Worm (Caenorhabditis elegans): Measurements from ENCODE around the gene D1044.7.

DNA sequence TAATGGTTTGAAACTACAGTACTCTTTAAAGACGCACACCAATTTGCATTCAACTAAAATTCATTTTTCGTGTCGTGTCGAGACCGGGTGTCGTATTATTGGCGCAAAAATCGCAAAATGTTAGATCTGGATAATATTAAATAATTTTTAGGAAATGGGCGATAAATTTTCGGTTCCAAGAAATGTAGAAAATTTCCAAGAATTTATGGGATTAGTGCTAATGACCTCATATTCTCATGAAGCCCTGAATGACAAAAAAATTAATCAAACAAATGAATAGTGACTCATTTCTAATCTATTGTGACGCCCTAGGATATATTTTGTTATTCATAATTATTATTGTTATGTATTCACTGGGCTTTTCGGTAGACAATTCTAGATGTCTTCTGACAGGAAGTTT, 7.8 kb downstream of the D1044.7 start:
- TF ChIP-seq lin-35 (GFP tag; optimal IDR thresholded peaks at IDR 0.05) (no peak), madf-8 (GFP tag; conservative IDR thresholded peaks at IDR 0.05) (no peak), snpc-4 (GFP tag; optimal IDR thresholded peaks at IDR 0.05) (no peak), snpc-4 (tag; optimal IDR thresholded peaks at IDR 0.05) (no peak), him-1 (tag; optimal IDR thresholded peaks at IDR 0.05) (no peak), mes-4 (tag; optimal IDR thresholded peaks at IDR 0.05) (no peak), hrde-1 (tag; optimal IDR thresholded peaks at IDR 0.05; ENCODE audit: borderline replicate concordance) (no peak), C17E4.6 (GFP tag; IDR thresholded peaks at IDR 0.05) (no peak), F23B12.7 (tag; optimal IDR thresholded peaks at IDR 0.05; ENCODE audit: insufficient read depth) (no peak), egl-18 (GFP tag; IDR thresholded peaks at IDR 0.05) (no peak), ceh-91 (GFP tag; IDR thresholded peaks at IDR 0.05) (no peak), bed-2 (GFP tag; IDR thresholded peaks at IDR 0.05) (no peak)
